Worm (Caenorhabditis elegans): ENCODE results near the gene Y6G8.8.
"Not testable (repeated sequence)": the region's sequence is repeated elsewhere in the genome, so short reads cannot be mapped to it uniquely, and the experiment has no call there.

The Y6G8.8 gene

DNA sequence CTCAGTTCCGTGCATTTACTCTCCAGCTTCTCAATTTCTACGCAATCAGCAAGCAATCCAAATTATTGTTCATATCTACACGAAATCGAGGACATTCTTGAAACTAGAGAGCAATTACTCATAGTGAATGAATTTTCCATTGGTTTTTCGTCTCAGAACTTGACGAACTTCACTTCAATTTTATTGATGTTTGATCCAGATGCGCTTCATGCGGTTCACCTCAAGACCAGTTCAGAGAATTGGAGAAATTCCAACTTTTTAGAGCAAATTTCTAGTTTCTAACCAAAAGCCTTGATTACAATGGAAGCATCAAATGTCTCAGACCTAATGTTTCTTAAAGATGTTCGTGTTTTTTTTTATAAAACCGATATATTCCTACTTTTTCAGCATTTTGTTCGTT is at the start of gene Y6G8.8:
TSS of gene Y6G8.8 (plus strand) at position 301 of the 400 bp plus-strand sequence.
- TF ChIP-seq dao-5 (tag; optimal IDR thresholded peaks at IDR 0.05) (no peak), W03F9.2 (tag; optimal IDR thresholded peaks at IDR 0.05) (no peak), him-1 (tag; optimal IDR thresholded peaks at IDR 0.05) (no peak)

DNA sequence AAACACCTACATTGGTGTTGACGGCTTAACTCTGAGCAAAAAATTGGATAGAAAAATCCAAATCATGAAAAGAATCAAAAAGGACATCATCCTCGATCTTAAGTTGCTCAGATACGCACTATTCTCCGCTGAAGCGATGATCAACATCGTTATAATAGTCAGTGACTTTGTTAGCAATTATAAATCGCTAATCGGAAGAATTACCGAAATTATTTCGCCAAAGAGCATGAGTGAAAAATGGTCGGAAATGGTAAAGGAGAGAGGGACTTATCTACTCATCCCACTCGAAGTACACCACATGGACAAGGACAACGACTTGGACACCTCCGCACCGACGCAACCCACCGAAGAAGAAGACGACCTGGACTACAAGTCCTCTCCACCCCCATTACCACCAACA is 40.3 kb upstream of the Y6G8.8 start:
- TF ChIP-seq him-1 (tag; optimal IDR thresholded peaks at IDR 0.05) = no peak
- TF ChIP-seq dao-5 (tag; optimal IDR thresholded peaks at IDR 0.05) = no peak
- no peak for TF ChIP-seq W03F9.2 (tag; optimal IDR thresholded peaks at IDR 0.05)

DNA sequence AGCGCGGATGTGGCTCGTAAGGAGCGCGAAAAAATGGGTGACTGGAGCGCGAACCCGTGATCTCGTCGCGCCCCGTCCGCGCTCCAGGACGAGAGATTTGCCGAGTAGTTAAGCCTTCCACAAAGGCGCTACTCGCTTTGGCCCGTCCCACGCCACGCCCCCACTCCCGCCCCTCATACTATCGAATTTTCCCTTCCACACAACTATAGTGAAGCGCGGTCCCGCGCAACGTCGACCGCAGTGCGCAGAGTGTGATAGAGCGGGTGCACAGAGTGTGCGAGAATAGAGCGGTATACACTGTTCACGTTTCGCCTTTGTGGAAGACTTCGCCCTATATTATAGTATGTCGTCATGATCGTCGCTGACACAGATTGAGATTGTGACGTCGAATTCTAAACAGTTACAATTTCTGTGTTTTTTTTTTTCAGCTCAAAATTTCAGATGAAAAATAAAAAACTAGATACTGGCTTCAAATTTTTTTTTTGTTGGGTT is 36.0 kb upstream of the Y6G8.8 start, which contains the start of gene fbxa-133:
TSS of gene fbxa-133 (plus strand) at position 442 of the 492 bp plus-strand sequence.
- TF ChIP-seq dao-5, W03F9.2, him-1 (tag; optimal IDR thresholded peaks at IDR 0.05): not testable (repeated sequence)

DNA sequence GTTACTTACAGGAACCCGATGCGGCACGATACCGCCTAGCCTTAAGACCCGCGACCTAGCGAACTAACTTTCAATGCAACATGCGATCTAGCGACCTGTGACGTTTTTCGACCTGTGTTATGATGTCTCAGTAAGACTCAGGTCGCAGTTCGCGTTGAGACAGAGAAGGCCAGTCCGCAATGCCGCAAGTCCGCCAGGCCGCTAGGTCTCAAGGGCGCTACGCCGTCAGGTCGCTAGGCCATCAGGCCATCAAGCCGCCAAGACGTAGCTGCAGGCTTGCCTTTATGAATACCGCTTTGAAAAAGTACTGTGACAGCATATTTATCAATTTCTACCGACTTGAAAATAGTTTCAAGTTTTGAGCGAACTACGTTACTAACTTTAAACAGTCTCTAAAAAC is 24.7 kb upstream of the Y6G8.8 start:
- TF ChIP-seq dao-5 (tag; optimal IDR thresholded peaks at IDR 0.05) (no peak), W03F9.2 (tag; optimal IDR thresholded peaks at IDR 0.05) (no peak), him-1 (tag; optimal IDR thresholded peaks at IDR 0.05) (no peak)

DNA sequence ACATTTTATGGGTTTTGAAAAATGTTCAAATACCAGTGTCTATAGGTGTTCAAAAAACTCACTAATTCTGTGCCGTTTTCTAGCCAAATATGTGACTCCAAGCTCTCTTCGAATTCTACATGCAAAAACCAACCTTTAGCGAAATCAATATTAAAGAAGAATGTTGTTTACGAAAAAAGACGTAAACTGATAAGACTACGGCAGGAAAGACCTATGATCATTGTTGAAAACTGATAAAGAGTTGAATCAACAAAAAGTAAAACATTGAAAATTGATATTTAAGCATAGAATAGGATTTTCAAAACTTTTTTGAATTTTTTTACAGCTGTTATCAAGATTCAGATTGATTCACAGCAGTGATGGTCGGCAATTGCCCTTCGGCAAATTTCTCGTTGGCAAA is 21.6 kb upstream of the Y6G8.8 start, which contains the start of gene Y6G8.2:
TSS of gene Y6G8.2 (minus strand) at position 147 of the 400 bp plus-strand sequence.
- TF ChIP-seq him-1 (tag; optimal IDR thresholded peaks at IDR 0.05) (no peak), dao-5 (tag; optimal IDR thresholded peaks at IDR 0.05) (no peak), W03F9.2 (tag; optimal IDR thresholded peaks at IDR 0.05) (no peak)

DNA sequence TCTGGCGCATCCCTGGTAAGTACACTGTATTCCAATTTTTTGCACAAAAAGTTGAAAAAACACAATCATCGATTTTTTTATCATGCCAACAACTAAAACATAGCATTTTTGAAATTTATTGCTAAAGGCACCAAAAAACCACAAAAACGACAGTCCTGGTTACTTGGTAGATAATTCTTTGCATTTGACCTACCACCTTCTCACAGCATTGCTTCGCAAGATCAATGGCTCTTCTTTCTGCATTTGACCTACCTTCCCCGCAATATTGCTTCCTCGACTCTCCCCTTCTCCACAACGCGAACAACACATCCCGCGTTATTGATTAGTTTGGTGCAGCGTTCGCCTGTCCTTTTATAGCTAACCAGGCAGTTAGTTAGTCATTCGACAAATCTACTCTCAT is 18.8 kb upstream of the Y6G8.8 start, which contains the start of gene ztf-25:
TSS of gene ztf-25 (plus strand) at position 301 of the 400 bp plus-strand sequence.
- TF ChIP-seq dao-5 (tag; optimal IDR thresholded peaks at IDR 0.05) = no peak

DNA sequence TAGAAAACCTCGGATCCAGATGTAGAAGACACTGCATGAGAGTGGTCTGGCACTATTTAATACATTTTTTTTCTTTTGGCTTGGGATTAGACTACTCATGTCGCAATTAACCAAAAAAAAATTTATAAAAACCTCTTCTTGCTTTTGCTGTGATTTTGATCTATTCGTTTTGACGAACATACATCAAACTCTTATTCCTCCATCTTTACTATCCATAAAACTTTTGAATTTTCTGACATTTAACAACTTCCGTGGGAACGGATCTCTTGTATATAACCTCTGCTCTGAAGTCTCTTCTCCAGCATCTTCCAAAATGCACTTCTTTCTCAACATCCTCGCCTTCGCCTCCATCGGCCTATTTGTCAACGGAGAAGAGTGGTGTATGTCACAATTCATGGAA is 14.3 kb upstream of the Y6G8.8 start, which contains the start of gene Y6G8.16:
TSS of gene Y6G8.16 (plus strand) at position 301 of the 400 bp plus-strand sequence.
- TF ChIP-seq W03F9.2, him-1, dao-5 (tag; optimal IDR thresholded peaks at IDR 0.05): not testable (repeated sequence)

DNA sequence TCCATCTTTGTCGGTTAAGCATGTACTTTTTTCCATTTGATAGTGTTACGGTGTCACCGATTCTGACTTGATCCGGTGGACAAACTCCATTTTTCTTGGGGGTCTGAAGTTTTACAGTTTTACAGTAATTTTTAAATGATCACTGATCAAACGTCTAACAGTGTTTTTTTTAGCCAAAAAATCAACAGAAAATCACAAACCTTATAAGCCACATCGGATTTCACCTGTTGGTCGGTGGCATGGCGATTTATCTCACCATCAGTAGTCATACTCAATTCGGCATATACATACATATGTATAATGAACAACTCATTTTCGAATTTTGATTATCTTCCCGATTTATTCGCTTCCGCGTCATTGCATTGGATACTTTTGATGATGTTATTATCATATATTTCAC is 12.6 kb upstream of the Y6G8.8 start, which contains the start of gene srz-91:
TSS of gene srz-91 (plus strand) at position 301 of the 400 bp plus-strand sequence.
- TF ChIP-seq W03F9.2 (tag; optimal IDR thresholded peaks at IDR 0.05) (no peak), dao-5 (tag; optimal IDR thresholded peaks at IDR 0.05) (no peak), him-1 (tag; optimal IDR thresholded peaks at IDR 0.05) (no peak)

DNA sequence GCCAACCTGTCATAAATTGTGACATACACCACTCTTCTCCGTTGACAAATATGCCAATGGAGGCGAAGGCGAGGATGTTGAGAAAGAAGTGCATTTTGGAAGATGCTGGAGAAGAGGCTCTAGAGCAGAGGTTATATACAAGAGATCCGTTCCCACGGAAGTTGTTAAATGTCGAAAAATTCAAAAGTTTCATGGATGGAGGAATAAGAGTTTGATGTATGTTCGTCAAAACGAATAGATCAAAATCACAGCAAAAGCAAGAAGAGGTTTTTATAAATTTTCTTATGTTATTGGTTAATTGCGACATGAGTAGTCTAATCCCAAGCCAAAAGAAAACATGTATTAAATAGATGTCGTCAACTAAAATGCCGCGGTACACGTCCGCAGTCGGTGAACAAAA is 9.9 kb upstream of the Y6G8.8 start, which contains the start of gene Y6G8.15:
TSS of gene Y6G8.15 (minus strand) at position 101 of the 400 bp plus-strand sequence.
- not testable (repeated sequence) for TF ChIP-seq W03F9.2, him-1, dao-5 (tag; optimal IDR thresholded peaks at IDR 0.05)

DNA sequence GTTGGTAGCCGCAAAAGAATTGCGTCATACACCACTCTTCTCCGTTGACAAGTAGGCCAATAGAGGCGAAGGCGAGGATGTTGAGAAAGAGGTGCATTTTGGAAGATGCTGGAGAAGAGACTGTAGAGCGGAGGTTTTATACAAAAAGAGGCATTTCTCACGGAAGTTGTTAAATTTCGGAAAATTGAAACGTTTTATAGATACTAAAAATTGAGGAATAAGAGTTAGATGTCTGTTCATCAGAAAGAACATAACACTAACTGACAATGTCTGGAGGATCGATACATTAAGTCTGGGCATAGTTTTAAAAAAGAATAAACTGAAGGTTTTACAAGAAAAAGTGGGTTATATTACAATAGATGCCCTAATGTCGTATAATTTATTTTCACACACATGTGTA is 6.1 kb upstream of the Y6G8.8 start, which contains the start of gene Y6G8.14:
TSS of gene Y6G8.14 (minus strand) at position 101 of the 400 bp plus-strand sequence.
- no peak for TF ChIP-seq W03F9.2 (tag; optimal IDR thresholded peaks at IDR 0.05)
- no peak for TF ChIP-seq dao-5 (tag; optimal IDR thresholded peaks at IDR 0.05)
- no peak for TF ChIP-seq him-1 (tag; optimal IDR thresholded peaks at IDR 0.05)

DNA sequence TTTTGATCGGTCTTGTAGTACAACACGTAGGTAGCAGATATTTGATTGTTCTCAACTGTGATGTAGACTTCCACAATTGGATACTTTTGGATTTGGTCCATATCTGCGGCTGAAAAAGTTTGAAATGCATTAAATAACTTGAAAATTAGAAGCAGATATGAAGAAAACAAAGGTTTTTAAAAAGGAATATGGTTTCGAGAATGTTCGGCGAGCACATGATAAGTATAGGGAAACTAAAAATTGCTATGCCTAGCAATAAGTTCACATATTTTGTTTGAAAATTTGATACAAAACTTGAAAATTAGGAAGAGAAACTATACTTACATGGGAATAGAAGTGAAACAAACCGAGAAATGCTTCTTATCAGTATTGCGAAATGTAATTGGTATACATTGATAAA is 4.8 kb upstream of the Y6G8.8 start, which contains the start of gene Y6G8.5:
TSS of gene Y6G8.5 (minus strand) at position 101 of the 400 bp plus-strand sequence.
- TF ChIP-seq dao-5 (tag; optimal IDR thresholded peaks at IDR 0.05) (no peak), him-1 (tag; optimal IDR thresholded peaks at IDR 0.05) (no peak), W03F9.2 (tag; optimal IDR thresholded peaks at IDR 0.05) (no peak)

DNA sequence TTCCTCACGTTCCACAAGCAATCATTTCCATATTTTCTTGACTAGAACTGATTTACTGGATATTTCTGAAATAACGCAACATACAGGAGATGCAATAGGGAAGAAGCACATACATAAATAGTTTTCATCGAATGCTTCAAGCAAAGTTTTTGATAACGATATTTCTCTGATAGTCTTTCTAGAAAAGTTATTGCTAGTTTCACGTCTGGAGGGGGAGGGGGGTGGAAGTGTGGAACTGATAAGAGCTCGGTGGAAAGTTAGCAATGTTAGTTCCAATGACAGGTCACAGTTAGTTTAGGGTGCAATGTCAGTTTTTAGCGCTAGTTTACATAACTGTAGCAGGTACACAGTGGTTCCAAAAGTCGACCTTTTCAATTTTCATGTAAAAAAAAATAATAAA is 3.6 kb upstream of the Y6G8.8 start, which contains the start of gene Y6G8.6:
TSS of gene Y6G8.6 (minus strand) at position 98 of the 400 bp plus-strand sequence.
- TF ChIP-seq him-1 (tag; optimal IDR thresholded peaks at IDR 0.05) (no peak), W03F9.2 (tag; optimal IDR thresholded peaks at IDR 0.05) (no peak), dao-5 (tag; optimal IDR thresholded peaks at IDR 0.05) (no peak)

DNA sequence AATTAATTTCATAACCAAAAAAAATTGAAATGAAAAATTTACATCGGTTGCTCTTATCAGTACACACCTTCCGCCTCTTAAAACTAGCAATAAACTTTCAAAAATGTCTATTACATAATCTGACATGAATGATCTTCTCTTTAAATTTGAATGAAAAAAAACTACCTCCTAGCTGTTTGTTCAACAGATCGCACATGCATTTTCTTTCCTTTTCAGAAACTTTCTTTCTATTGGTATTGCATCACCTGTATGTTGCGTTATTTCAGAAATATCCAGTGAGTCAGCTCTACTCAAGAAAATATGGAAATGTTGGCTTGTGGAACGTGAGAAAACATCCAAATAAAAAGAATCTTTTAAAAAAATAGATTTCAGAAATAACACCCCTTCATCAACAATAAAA is 2.9 kb downstream of the Y6G8.8 start, which contains the start of gene F57G4.1:
TSS of gene F57G4.1 (plus strand) at position 301 of the 400 bp plus-strand sequence.
- TF ChIP-seq him-1 (tag; optimal IDR thresholded peaks at IDR 0.05) (no peak), dao-5 (tag; optimal IDR thresholded peaks at IDR 0.05) (no peak), W03F9.2 (tag; optimal IDR thresholded peaks at IDR 0.05) (no peak)

DNA sequence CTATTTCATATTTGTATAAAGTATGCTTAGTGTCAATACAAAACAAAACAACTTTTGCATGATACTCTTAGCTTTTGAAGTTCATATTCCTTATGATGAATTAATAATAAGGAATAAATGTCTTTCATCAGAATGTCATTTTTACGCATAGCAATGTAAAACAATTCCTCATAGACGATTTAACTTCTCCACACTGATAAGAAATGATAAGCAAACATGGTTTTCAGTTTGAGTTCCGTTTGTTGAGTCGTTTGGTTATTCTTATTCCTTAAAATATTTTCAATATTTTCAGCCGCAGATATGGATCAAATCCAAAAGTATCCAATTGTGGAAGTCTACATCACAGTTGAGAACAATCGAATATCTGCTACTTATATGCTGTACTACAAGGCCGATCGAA is 4.5 kb downstream of the Y6G8.8 start, which contains the start of gene F57G4.11:
TSS of gene F57G4.11 (plus strand) at position 301 of the 400 bp plus-strand sequence.
- no peak for TF ChIP-seq him-1 (tag; optimal IDR thresholded peaks at IDR 0.05)
- no peak for TF ChIP-seq dao-5 (tag; optimal IDR thresholded peaks at IDR 0.05)
- no peak for TF ChIP-seq W03F9.2 (tag; optimal IDR thresholded peaks at IDR 0.05)

Data from whole organism, L4/young adult.